Worm (Caenorhabditis elegans) whole organism, L1 larva: Measurements from ENCODE around the gene F36D3.14.

Source experiments
- C04F5.9 ChIP-seq: sonication (generic microtip); optimal IDR thresholded peaks from 2 replicates; lab custom pipeline; 2016; ENCODE audit warnings: missing genetic modification characterization, missing compliant biosample characterization
- C16A3.4 ChIP-seq: fragments of 150-350 bp; optimal IDR thresholded peaks from 2 replicates; lab custom pipeline; 2014; ENCODE audit warnings: missing biosample characterization, missing genetic modification characterization
- C34B4.2 ChIP-seq: sonication (generic microtip); optimal IDR thresholded peaks from 2 replicates; lab custom pipeline; 2017; ENCODE audit warnings: mild to moderate bottlenecking, missing genetic modification characterization, missing compliant biosample characterization
- Y116A8C.19 ChIP-seq: sonication (generic microtip); optimal IDR thresholded peaks from 2 replicates; lab custom pipeline; 2016; ENCODE audit warnings: missing compliant biosample characterization, missing genetic modification characterization, borderline replicate concordance
- aha-1 ChIP-seq: fragments of 150-350 bp; optimal IDR thresholded peaks from 2 replicates; lab custom pipeline; 2014; ENCODE audit warnings: missing biosample characterization, missing genetic modification characterization
- aly-2 ChIP-seq: fragments of 150-350 bp; optimal IDR thresholded peaks from 2 replicates; lab custom pipeline; 2014; ENCODE audit warnings: missing biosample characterization, missing genetic modification characterization
- blmp-1 ChIP-seq: fragments of 150-350 bp; optimal IDR thresholded peaks from 2 replicates; lab custom pipeline; 2014; ENCODE audit warnings: missing biosample characterization, missing genetic modification characterization
- ceh-63 ChIP-seq: fragments of 200-800 bp; sonication (Bioruptor generic); optimal IDR thresholded peaks from 2 replicates; lab custom pipeline; 2018; ENCODE audit warnings: mild to moderate bottlenecking, missing genetic modification characterization, missing compliant biosample characterization
- ceh-8 ChIP-seq: fragments of 200-800 bp; sonication (Bioruptor generic); optimal IDR thresholded peaks from 2 replicates; lab custom pipeline; 2018; ENCODE audit warnings: mild to moderate bottlenecking, missing genetic modification characterization, moderate library complexity, missing compliant biosample characterization
- ceh-88 ChIP-seq: fragments of 200-800 bp; sonication (Bioruptor generic); IDR thresholded peaks from 2 replicates; pipeline ENCODE4 v1.3.6; 2022; ENCODE audit warnings: missing genetic modification characterization, missing compliant biosample characterization
- ceh-90 ChIP-seq: sonication (generic microtip); optimal IDR thresholded peaks from 2 replicates; lab custom pipeline; 2016; ENCODE audit warnings: missing genetic modification characterization, missing compliant biosample characterization
- egl-27 ChIP-seq, 2 experiments: fragments of 150-350 bp in 1 of 2; sonication (generic microtip); optimal IDR thresholded peaks; 3 replicates each; lab custom pipeline; 2017 to 2018; ENCODE audit warnings: missing biosample characterization in 2 of 2, missing genetic modification characterization in 2 of 2, missing genetic modification reagents in 2 of 2
- fkh-10 ChIP-seq: sonication (generic microtip); optimal IDR thresholded peaks from 2 replicates; lab custom pipeline; 2017; ENCODE audit warnings: missing biosample characterization, missing genetic modification reagents, missing genetic modification characterization
- hlh-17 ChIP-seq: fragments of 200-800 bp; sonication (Bioruptor generic); optimal IDR thresholded peaks from 2 replicates; lab custom pipeline; 2018; ENCODE audit warnings: missing genetic modification characterization, mild to moderate bottlenecking, missing compliant biosample characterization, moderate library complexity, borderline replicate concordance
- irx-1 ChIP-seq: sonication (generic microtip); optimal IDR thresholded peaks from 2 replicates; lab custom pipeline; 2016; ENCODE audit warnings: missing genetic modification characterization, missing compliant biosample characterization
- jun-1 ChIP-seq: fragments of 150-350 bp; optimal IDR thresholded peaks from 2 replicates; lab custom pipeline; 2014; ENCODE audit warnings: missing biosample characterization, missing genetic modification reagents, missing genetic modification characterization
- lin-15B ChIP-seq: fragments of 150-350 bp; sonication (generic microtip); optimal IDR thresholded peaks from 3 replicates; lab custom pipeline; 2014; ENCODE audit warnings: missing biosample characterization, missing genetic modification characterization
- lin-39 ChIP-seq: fragments of 150-350 bp; optimal IDR thresholded peaks from 2 replicates; lab custom pipeline; 2014; ENCODE audit warnings: missing biosample characterization, missing genetic modification reagents, missing genetic modification characterization
- lir-3 ChIP-seq: sonication (generic microtip); optimal IDR thresholded peaks from 2 replicates; lab custom pipeline; 2016; ENCODE audit warnings: mild to moderate bottlenecking, missing genetic modification characterization, moderate library complexity, missing compliant biosample characterization; ENCODE audit not compliant: poor library complexity
- lsy-2 ChIP-seq, 2 experiments: fragments of 150-350 bp; optimal IDR thresholded peaks; 2 replicates each; lab custom pipeline; 2014; ENCODE audit warnings: missing biosample characterization in 2 of 2, missing genetic modification characterization in 2 of 2
- mab-9 ChIP-seq: fragments of 200-800 bp; sonication (Bioruptor generic); IDR thresholded peaks from 2 replicates; pipeline ENCODE4 v1.3.6; 2022; ENCODE audit warnings: missing genetic modification reagents, missing genetic modification characterization, missing compliant biosample characterization
- mdl-1 ChIP-seq, 2 experiments: fragments of 150-350 bp; optimal IDR thresholded peaks; 2 replicates each; lab custom pipeline; 2014 to 2017; ENCODE audit warnings: missing biosample characterization in 2 of 2, missing genetic modification characterization in 2 of 2, inconsistent platforms in 1 of 2
- mef-2 ChIP-seq: fragments of 150-350 bp; optimal IDR thresholded peaks from 2 replicates; lab custom pipeline; 2014; ENCODE audit warnings: missing biosample characterization, missing genetic modification characterization
- nhr-12 ChIP-seq: sonication (generic microtip); optimal IDR thresholded peaks from 2 replicates; lab custom pipeline; 2017; ENCODE audit warnings: missing biosample characterization, missing genetic modification characterization
- nhr-19 ChIP-seq: fragments of 200-800 bp; sonication (Bioruptor generic); conservative IDR thresholded peaks from 2 replicates; pipeline ENCODE4 v1.3.6; 2022; ENCODE audit warnings: missing genetic modification characterization, missing compliant biosample characterization
- nhr-28 ChIP-seq: fragments of 150-350 bp; optimal IDR thresholded peaks from 2 replicates; lab custom pipeline; 2014; ENCODE audit warnings: missing biosample characterization, missing genetic modification characterization
- nhr-71 ChIP-seq: sonication (generic microtip); optimal IDR thresholded peaks from 2 replicates; lab custom pipeline; 2016; ENCODE audit warnings: mild to moderate bottlenecking, missing genetic modification characterization, moderate library complexity, missing compliant biosample characterization
- nhr-76 ChIP-seq: sonication (generic microtip); optimal IDR thresholded peaks from 2 replicates; lab custom pipeline; 2017; ENCODE audit warnings: missing biosample characterization, missing genetic modification characterization
- nhr-84 ChIP-seq: sonication (generic microtip); optimal IDR thresholded peaks from 2 replicates; lab custom pipeline; 2017; ENCODE audit warnings: missing biosample characterization, missing genetic modification characterization
- pax-3 ChIP-seq: fragments of 200-800 bp; sonication (Bioruptor generic); optimal IDR thresholded peaks from 2 replicates; lab custom pipeline; 2018; ENCODE audit warnings: mild to moderate bottlenecking, missing genetic modification characterization, moderate library complexity, missing compliant biosample characterization
- snpc-4 ChIP-seq: fragments of 150-350 bp; optimal IDR thresholded peaks from 2 replicates; lab custom pipeline; 2014; ENCODE audit warnings: missing biosample characterization, missing genetic modification characterization
- snu-23 ChIP-seq: sonication (generic microtip); optimal IDR thresholded peaks from 2 replicates; lab custom pipeline; 2016; ENCODE audit warnings: missing genetic modification characterization, missing compliant biosample characterization
- sox-4 ChIP-seq: sonication (generic microtip); optimal IDR thresholded peaks from 2 replicates; lab custom pipeline; 2016; ENCODE audit warnings: missing genetic modification characterization, missing compliant biosample characterization
- sup-37 ChIP-seq: fragments of 200-800 bp; sonication (Bioruptor generic); optimal IDR thresholded peaks from 2 replicates; lab custom pipeline; 2018; ENCODE audit warnings: mild to moderate bottlenecking, missing genetic modification characterization, missing compliant biosample characterization
- unc-130 ChIP-seq: fragments of 150-350 bp; optimal IDR thresholded peaks from 2 replicates; lab custom pipeline; 2017; ENCODE audit warnings: missing biosample characterization, missing genetic modification characterization, inconsistent platforms
- unc-30 ChIP-seq: sonication (generic microtip); optimal IDR thresholded peaks from 2 replicates; lab custom pipeline; 2017; ENCODE audit warnings: missing biosample characterization, missing genetic modification characterization
- unc-62 ChIP-seq: fragments of 150-350 bp; optimal IDR thresholded peaks from 2 replicates; lab custom pipeline; 2014; ENCODE audit warnings: missing biosample characterization, missing genetic modification reagents, missing genetic modification characterization
- unc-86 ChIP-seq: sonication (generic microtip); optimal IDR thresholded peaks from 2 replicates; lab custom pipeline; 2016; ENCODE audit warnings: missing genetic modification characterization, missing compliant biosample characterization
- unc-98 ChIP-seq: fragments of 200-800 bp; sonication (Bioruptor generic); IDR thresholded peaks from 2 replicates; pipeline ENCODE4 v1.3.6; 2022; ENCODE audit warnings: missing genetic modification characterization, missing compliant biosample characterization
- xbp-1 ChIP-seq: sonication (generic microtip); optimal IDR thresholded peaks from 2 replicates; lab custom pipeline; 2016; ENCODE audit warnings: missing genetic modification characterization, missing compliant biosample characterization
- ztf-11 ChIP-seq, 2 experiments: sonication (generic microtip); optimal IDR thresholded peaks; 2 replicates each; lab custom pipeline; 2016 to 2017; ENCODE audit warnings: missing genetic modification characterization in 2 of 2, missing biosample characterization in 1 of 2, missing compliant biosample characterization in 1 of 2

Gene F36D3.14

DNA sequence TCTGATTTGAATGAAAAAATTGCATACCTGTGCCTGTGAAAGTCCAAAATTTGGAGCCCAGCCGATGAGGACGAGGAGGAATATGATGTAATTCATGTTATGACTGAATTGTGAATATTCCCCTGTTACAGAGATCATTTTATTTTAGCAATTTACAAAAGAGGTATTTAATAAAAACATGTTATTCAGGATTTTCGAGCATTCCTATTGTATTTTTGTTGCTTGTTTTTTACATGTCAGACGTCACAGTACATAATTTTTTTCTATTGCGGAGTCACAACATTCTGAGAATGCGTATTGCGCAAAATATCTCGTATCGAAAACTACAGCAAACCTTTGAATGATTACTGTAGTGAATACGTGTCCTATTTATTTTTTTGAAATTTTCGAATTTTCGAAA is at the start of gene F36D3.14:
Gene F36D3.14 (minus strand): TSS at position 101 of the 400 bp plus-strand sequence.
- TF ChIP-seq ceh-90 (tag; lab: Kevin White, UChicago) (no peak), mdl-1 (tag; optimal IDR thresholded peaks at IDR 0.05; lab: Kevin White, UChicago) (no peak), lin-15B (tag; lab: Kevin White, UChicago) (no peak), lsy-2 (tag; optimal IDR thresholded peaks at IDR 0.05; lab: Kevin White, UChicago) (no peak), C04F5.9 (no peak), unc-62 (GFP tag; lab: Kevin White, UChicago) (no peak), aly-2 (tag; lab: Kevin White, UChicago) (no peak), snu-23 (GFP tag; lab: Kevin White, UChicago) (no peak), blmp-1 (tag; lab: Kevin White, UChicago) (no peak), mef-2 (tag; lab: Kevin White, UChicago) (no peak), mab-9 (GFP tag; lab: Robert Waterston, UW) (no peak), lin-39 (no peak), nhr-71 (tag; lab: Kevin White, UChicago) (no peak), unc-86 (tag; lab: Kevin White, UChicago) (no peak), xbp-1 (tag; lab: Kevin White, UChicago) (no peak), jun-1 (tag; lab: Kevin White, UChicago) (no peak), nhr-84 (tag; lab: Kevin White, UChicago) (no peak)

DNA sequence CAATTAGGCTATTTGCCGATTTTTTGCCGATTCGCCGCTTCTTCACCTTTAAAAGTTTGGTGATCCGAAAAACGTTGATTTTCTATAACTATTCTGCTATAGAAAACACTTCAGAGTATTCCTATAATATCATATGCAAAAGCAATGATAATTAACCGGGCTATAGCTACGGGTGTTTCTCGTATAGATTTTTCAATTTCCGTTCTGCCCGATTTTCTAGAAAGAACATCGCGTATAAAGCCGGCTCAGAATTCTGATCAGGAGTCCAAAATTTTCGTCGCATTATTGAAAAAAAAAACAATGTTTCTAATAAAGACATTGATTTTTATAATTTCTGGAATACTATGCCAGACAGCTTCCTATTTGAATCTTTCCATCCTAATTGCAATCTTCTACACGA is 47.6 kb upstream of the F36D3.14 start, which contains the start of gene srbc-65:
Gene srbc-65 (plus strand): TSS at position 301 of the 400 bp plus-strand sequence.
- TF ChIP-seq ceh-88 (GFP tag; lab: Robert Waterston, UW) (no peak), nhr-84 (tag; lab: Kevin White, UChicago) (no peak), unc-30 (tag; lab: Kevin White, UChicago) (no peak), lir-3 (no peak), lsy-2 (tag; optimal IDR thresholded peaks at IDR 0.05; lab: Kevin White, UChicago) (no peak), nhr-28 (tag; lab: Kevin White, UChicago) (no peak), sup-37 (GFP tag; lab: Kevin White, UChicago) (no peak), nhr-76 (tag; lab: Kevin White, UChicago) (no peak), mab-9 (GFP tag; lab: Robert Waterston, UW) (no peak), nhr-12 (tag; lab: Kevin White, UChicago) (no peak), ceh-8 (GFP tag; lab: Kevin White, UChicago) (no peak), aha-1 (no peak), Y116A8C.19 (tag; lab: Kevin White, UChicago) (no peak), unc-62 (GFP tag; lab: Kevin White, UChicago) (no peak)

DNA sequence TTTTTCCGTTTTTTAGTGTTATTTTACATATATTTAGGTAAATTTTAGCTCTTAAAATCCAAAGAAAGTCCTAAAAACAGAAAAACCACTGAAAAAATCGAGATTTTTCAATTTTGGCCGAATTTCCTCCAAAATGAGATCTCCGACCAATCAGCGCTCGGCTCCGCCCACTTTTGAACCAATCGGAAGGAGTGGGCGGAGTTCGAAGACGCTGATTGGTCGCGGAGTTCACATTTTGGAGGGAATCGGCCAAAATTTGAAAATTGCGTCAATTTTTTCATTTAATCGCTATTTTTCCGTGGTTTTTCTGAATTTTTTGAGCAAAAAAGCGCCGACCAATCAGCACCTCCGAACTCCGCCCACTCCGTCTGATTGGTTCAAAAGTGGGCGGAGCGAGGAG is 37.6 kb upstream of the F36D3.14 start:
- TF ChIP-seq C16A3.4 (no peak), ceh-88 (GFP tag; lab: Robert Waterston, UW) (no peak), ceh-63 (GFP tag; lab: Kevin White, UChicago) (no peak), aly-2 (tag; lab: Kevin White, UChicago) (no peak), egl-27 (tag; optimal IDR thresholded peaks at IDR 0.05; lab: Kevin White, UChicago) (no peak), sox-4 (no peak), hlh-17 (GFP tag; lab: Kevin White, UChicago) (no peak), lin-15B (tag; lab: Kevin White, UChicago) (no peak), fkh-10 (no peak), unc-98 (GFP tag; lab: Robert Waterston, UW) (no peak), snpc-4 (tag; lab: Kevin White, UChicago) (no peak), nhr-19 (GFP tag; lab: Robert Waterston, UW) (no peak), irx-1 (tag; lab: Kevin White, UChicago) (no peak), Y116A8C.19 (tag; lab: Kevin White, UChicago) (no peak), C34B4.2 (no peak), unc-130 (no peak), ztf-11 (tag; optimal IDR thresholded peaks at IDR 0.05; lab: Kevin White, UChicago) (no peak), pax-3 (tag; lab: Kevin White, UChicago) (no peak)
